Worm (Caenorhabditis elegans) whole organism, L1 larva: Measurements from ENCODE around the gene Y6G8.6.

Experiments
- C16A3.4 ChIP-seq: fragments of 150-350 bp; optimal IDR thresholded peaks from 2 replicates; lab custom pipeline; 2014; ENCODE audit warnings: missing biosample characterization, missing genetic modification characterization
- C34B4.2 ChIP-seq: sonication (generic microtip); optimal IDR thresholded peaks from 2 replicates; lab custom pipeline; 2017; ENCODE audit warnings: mild to moderate bottlenecking, missing genetic modification characterization, missing compliant biosample characterization
- lin-39 ChIP-seq: fragments of 150-350 bp; optimal IDR thresholded peaks from 2 replicates; lab custom pipeline; 2014; ENCODE audit warnings: missing biosample characterization, missing genetic modification reagents, missing genetic modification characterization

- TF ChIP-seq C16A3.4 (tag; lab: Kevin White, UChicago), result no peak
- TF ChIP-seq C34B4.2, result no peak
- no peak for TF ChIP-seq lin-39 (tag; lab: Kevin White, UChicago)
Measured at ce11 chrV:17615609-17616008, 1.1 kb downstream of the Y6G8.6 start, which contains the start of gene Y6G8.5.
